Fruit fly (Drosophila melanogaster) whole organism, wandering third instar larva: ENCODE results near the gene CG45100.

Source experiments
- Dif ChIP-seq: fragments of 200-275, 200-300 bp; sonication (Bioruptor generic); optimal IDR thresholded peaks from 2 replicates; lab custom pipeline; 2018; ENCODE audit warnings: missing biosample characterization, missing genetic modification characterization; ENCODE audit not compliant: partially characterized antibody
- Hr83 ChIP-seq: fragments of 200-300 bp; sonication (Bioruptor generic); optimal IDR thresholded peaks from 2 replicates; lab custom pipeline; 2016; ENCODE audit warnings: missing biosample characterization, mild to moderate bottlenecking, missing genetic modification characterization, moderate library complexity; ENCODE audit not compliant: poor library complexity, severe bottlenecking
- Vsx2 ChIP-seq: fragments of 200-300, 225-300 bp; sonication (Bioruptor generic); optimal IDR thresholded peaks from 2 replicates; lab custom pipeline; 2018; ENCODE audit warnings: missing biosample characterization, missing genetic modification characterization; ENCODE audit not compliant: partially characterized antibody
- dl ChIP-seq, 2 experiments: fragments of 175-275, 200-275 bp in 1 of 2; fragments of 200-275 bp in 1 of 2; sonication (Bioruptor generic); optimal IDR thresholded peaks; lab custom pipeline; 2018; ENCODE audit warnings: mild to moderate bottlenecking in 2 of 2, missing biosample characterization in 2 of 2, missing genetic modification characterization in 2 of 2, moderate library complexity in 2 of 2; ENCODE audit not compliant: partially characterized antibody in 2 of 2, insufficient read depth in 1 of 2
- foxo ChIP-seq, 2 experiments: fragments of 200-800 bp; sonication (Bioruptor generic); optimal IDR thresholded peaks; 2 replicates in 1 of 2; 3 replicates in 1 of 2; lab custom pipeline; 2016 to 2017; ENCODE audit warnings: missing biosample characterization in 2 of 2, missing genetic modification characterization in 2 of 2
- h ChIP-seq: fragments of 200-800 bp; sonication (Bioruptor generic); optimal IDR thresholded peaks from 3 replicates; lab custom pipeline; 2016; ENCODE audit warnings: missing biosample characterization, mild to moderate bottlenecking, missing genetic modification characterization
- sage ChIP-seq: fragments of 200-800 bp; sonication (Bioruptor generic); optimal IDR thresholded peaks from 2 replicates; lab custom pipeline; 2016; ENCODE audit warnings: missing biosample characterization, mild to moderate bottlenecking, missing genetic modification characterization

DNA sequence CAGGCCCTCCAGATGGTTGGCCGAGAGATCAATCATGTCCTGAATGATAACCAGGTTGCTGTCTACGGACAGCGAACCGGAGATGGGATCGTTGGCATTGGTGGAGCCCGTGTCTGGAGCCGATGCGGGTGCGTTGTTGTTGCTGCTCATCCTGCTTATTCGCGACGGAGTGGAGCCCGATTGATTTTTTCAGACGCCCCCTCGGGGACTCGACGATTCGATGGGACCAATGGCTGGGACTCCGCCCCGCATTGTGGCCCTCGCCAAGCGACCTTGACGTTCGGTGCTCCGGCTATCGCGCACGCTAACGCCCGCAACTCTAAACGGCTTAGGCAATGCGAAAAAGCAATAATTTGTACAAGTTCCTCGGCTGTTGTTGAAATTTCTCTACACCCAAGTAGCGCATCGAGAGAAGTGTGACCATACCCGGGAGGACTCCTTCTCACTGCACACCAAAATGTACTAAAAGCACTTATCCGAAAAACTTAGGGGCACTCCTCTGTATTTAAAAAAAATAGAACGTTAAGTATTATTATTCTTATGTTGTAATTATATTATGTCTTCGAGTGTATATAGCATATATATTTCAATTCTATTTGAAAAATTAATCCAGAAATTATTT lies 9.2 kb upstream of the CG45100 start, which contains the start of gene ksr:
- TF ChIP-seq sage (GFP tag; lab: Kevin White, UChicago) (no peak), Hr83 (GFP tag; lab: Kevin White, UChicago) (no peak), dl (GFP tag; optimal IDR thresholded peaks at IDR 0.05; lab: Kevin White, UChicago; ENCODE audit: insufficient read depth in 1 of 2, partially characterized antibody in 2 of 2) (no peak), h (GFP tag; lab: Kevin White, UChicago) (no peak), foxo (GFP tag; optimal IDR thresholded peaks at IDR 0.05; lab: Kevin White, UChicago) (no peak), Dif (GFP tag; lab: Kevin White, UChicago) (peak; percentile 0), Vsx2 (GFP tag; lab: Kevin White, UChicago) (no peak)
